Fruit fly (Drosophila melanogaster): ENCODE results near the gene CG34376.

CG34376 gene

DNA sequence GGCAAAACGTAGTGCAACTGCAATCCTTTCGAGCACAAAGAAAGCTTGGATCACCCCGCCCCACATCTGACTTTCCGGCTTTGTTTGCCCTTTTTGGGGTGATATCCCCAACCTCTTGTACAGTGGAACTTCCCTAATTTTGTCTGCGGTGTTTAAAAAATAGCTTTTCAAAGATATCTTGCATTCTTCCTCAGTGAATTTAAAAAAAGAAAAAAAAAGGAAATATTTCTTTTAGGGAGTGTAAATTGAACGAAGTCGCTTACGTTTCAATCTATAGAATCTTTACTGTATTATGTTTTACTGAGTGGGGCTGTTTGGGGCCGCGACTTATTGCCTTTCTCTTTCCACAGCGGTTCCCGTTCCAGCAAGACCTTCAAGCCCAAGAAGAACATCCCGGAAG, 26.3 kb upstream of the CG34376 start (continued):
- TF ChIP-seq CG2129 (GFP tag; IDR thresholded peaks at IDR 0.05; ENCODE audit: partially characterized antibody), result no peak
- no peak for TF ChIP-seq MTF-1 (GFP tag; optimal IDR thresholded peaks at IDR 0.05; ENCODE audit: borderline replicate concordance)
- TF ChIP-seq D19A (tag; optimal IDR thresholded peaks at IDR 0.05), result no peak
- TF ChIP-seq H15 (GFP tag; IDR thresholded peaks at IDR 0.05), result peak; percentile 72; the same call in 2 of the 3 replicates
- TF ChIP-seq her (GFP tag; optimal IDR thresholded peaks at IDR 0.05), result peak; percentile 21
- TF ChIP-seq Hr3 (GFP tag; optimal IDR thresholded peaks at IDR 0.05), result peak; percentile 41
- no peak for TF ChIP-seq BtbVII (GFP tag; optimal IDR thresholded peaks at IDR 0.05)
- TF ChIP-seq pb (GFP tag; optimal IDR thresholded peaks at IDR 0.05), result peak; percentile 42
- no peak for TF ChIP-seq CG10274 (GFP tag; optimal IDR thresholded peaks at IDR 0.05)
- no peak for TF ChIP-seq dan (GFP tag; IDR thresholded peaks at IDR 0.05)
- TF ChIP-seq CG1792 (GFP tag; optimal IDR thresholded peaks at IDR 0.05), result peak; percentile 27
- no peak for TF ChIP-seq Sry-β (GFP tag; optimal IDR thresholded peaks at IDR 0.05)
- TF ChIP-seq Scr (GFP tag; IDR thresholded peaks at IDR 0.05; ENCODE audit: partially characterized antibody), result no peak
- TF ChIP-seq MESR4 (GFP tag; optimal IDR thresholded peaks at IDR 0.05), result no peak
- no peak for TF ChIP-seq CG6175 (GFP tag; IDR thresholded peaks at IDR 0.05)
- TF ChIP-seq CG11723 (GFP tag; optimal IDR thresholded peaks at IDR 0.05), result no peak
- TF ChIP-seq otp (GFP tag; IDR thresholded peaks at IDR 0.05), result no peak
- peak; percentile 64; the same call in 1 of the 2 replicates for TF ChIP-seq HLH3B (GFP tag; IDR thresholded peaks at IDR 0.05)
- peak; percentile 3 for TF ChIP-seq CG10654 (GFP tag; optimal IDR thresholded peaks at IDR 0.05)
- no peak for TF ChIP-seq disco-r (GFP tag; optimal IDR thresholded peaks at IDR 0.05)
- no peak for TF ChIP-seq Kr (GFP tag; optimal IDR thresholded peaks at IDR 0.05)
- no peak for TF ChIP-seq Gsc (GFP tag; IDR thresholded peaks at IDR 0.05)
- no peak for TF ChIP-seq gcm2 (GFP tag; optimal IDR thresholded peaks at IDR 0.05)
- TF ChIP-seq CG8924 (tag; optimal IDR thresholded peaks at IDR 0.05), result no peak
- peak; percentile 69 for TF ChIP-seq CG11085 (GFP tag; IDR thresholded peaks at IDR 0.05)
- TF ChIP-seq Trl (optimal IDR thresholded peaks at IDR 0.05), result no peak
- peak; percentile 29 for TF ChIP-seq Trl (GFP tag; optimal IDR thresholded peaks at IDR 0.05)
- TF ChIP-seq stc (GFP tag; IDR thresholded peaks at IDR 0.05), result peak; percentile 80
- TF ChIP-seq CG10321 (GFP tag; IDR thresholded peaks at IDR 0.05), result peak; percentile 31; the same call in 1 of the 2 replicates
- no peak for TF ChIP-seq CG7963 (GFP tag; IDR thresholded peaks at IDR 0.05; ENCODE audit: partially characterized antibody)
- no peak for TF ChIP-seq CG2199 (GFP tag; IDR thresholded peaks at IDR 0.05)
- peak; percentile 40 for TF ChIP-seq Adf1 (GFP tag; IDR thresholded peaks at IDR 0.05)
- peak; percentile 84 for TF ChIP-seq Mrtf (GFP tag; IDR thresholded peaks at IDR 0.05)
- TF ChIP-seq cato (GFP tag; optimal IDR thresholded peaks at IDR 0.05; ENCODE audit: borderline replicate concordance), result no peak
- TF ChIP-seq Neu2 (GFP tag; optimal IDR thresholded peaks at IDR 0.05; ENCODE audit: borderline replicate concordance), result no peak
- TF ChIP-seq CG10979 (tag; optimal IDR thresholded peaks at IDR 0.05), result peak; percentile 28
- TF ChIP-seq HHEX (GFP tag; optimal IDR thresholded peaks at IDR 0.05), result peak; percentile 25
- peak; percentile 70 for TF ChIP-seq CG18599 (GFP tag; optimal IDR thresholded peaks at IDR 0.05)
- TF ChIP-seq GATAe (GFP tag; conservative IDR thresholded peaks at IDR 0.05), result no peak
- peak; percentile 14 for TF ChIP-seq CG1602 (GFP tag; optimal IDR thresholded peaks at IDR 0.05)
- no peak for TF ChIP-seq nerfin-2 (GFP tag; IDR thresholded peaks at IDR 0.05; ENCODE audit: partially characterized antibody)
- TF ChIP-seq Fer1 (GFP tag; optimal IDR thresholded peaks at IDR 0.05), result peak; percentile 63
- peak; percentile 83 for TF ChIP-seq CG14014 (GFP tag; IDR thresholded peaks at IDR 0.05)
- peak; percentile 79 for TF ChIP-seq CG32772 (GFP tag; IDR thresholded peaks at IDR 0.05)
- TF ChIP-seq sc (optimal IDR thresholded peaks at IDR 0.05), result no peak
- TF ChIP-seq sc (GFP tag; optimal IDR thresholded peaks at IDR 0.05), result no peak
- peak; percentile 52 for TF ChIP-seq CG7786 (GFP tag; optimal IDR thresholded peaks at IDR 0.05)
- TF ChIP-seq Aef1 (GFP tag; IDR thresholded peaks at IDR 0.05), result peak; percentile 66
- peak; percentile 61 for TF ChIP-seq CG12155 (GFP tag; optimal IDR thresholded peaks at IDR 0.05)
- TF ChIP-seq Dad (GFP tag; optimal IDR thresholded peaks at IDR 0.05), result no peak
- no peak for TF ChIP-seq ab (GFP tag; optimal IDR thresholded peaks at IDR 0.05)
- TF ChIP-seq Dfd (GFP tag; optimal IDR thresholded peaks at IDR 0.05), result no peak
- no peak for TF ChIP-seq sr (GFP tag; IDR thresholded peaks at IDR 0.05)
